Worm (Caenorhabditis elegans): Measurements from ENCODE around the gene T05A8.3.

DNA sequence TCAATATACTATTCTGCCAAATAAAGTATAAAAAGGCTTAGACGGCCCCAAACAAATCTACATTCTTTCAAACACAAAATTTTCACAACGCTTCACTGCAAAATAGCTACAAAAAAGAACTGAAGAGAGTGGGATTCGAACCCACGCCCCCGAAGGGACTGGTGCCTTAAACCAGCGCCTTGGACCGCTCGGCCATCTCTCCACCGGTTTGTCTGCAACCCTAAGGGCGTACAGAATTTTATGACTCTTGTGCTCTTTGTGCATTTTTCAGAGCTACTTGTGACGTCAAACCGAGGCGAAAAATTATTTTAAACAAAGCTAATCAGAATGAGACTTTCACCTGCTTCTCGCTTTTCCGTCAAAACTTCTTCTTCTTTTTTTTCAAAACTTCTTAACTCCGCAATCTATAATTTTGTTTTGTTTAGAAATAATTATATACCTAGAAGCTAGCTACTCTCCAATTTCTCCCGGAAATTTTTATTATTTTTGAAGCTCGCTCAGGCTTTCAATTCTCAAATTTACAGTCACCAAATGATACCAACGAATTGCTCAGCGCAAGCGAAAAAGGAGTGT lies 19.0 kb upstream of the T05A8.3 start, which contains the start of gene T05A8.8:
- no peak for TF ChIP-seq mab-5 (tag; optimal IDR thresholded peaks at IDR 0.05)
- TF ChIP-seq aly-2 (tag; optimal IDR thresholded peaks at IDR 0.05): no peak
- TF ChIP-seq nhr-237 (tag; optimal IDR thresholded peaks at IDR 0.05): no peak
- TF ChIP-seq ceh-82 (tag; optimal IDR thresholded peaks at IDR 0.05): no peak
- TF ChIP-seq gmeb-1 (tag; optimal IDR thresholded peaks at IDR 0.05): no peak
- TF ChIP-seq nhr-6 (tag; optimal IDR thresholded peaks at IDR 0.05): no peak
- no peak for TF ChIP-seq unc-39 (tag; optimal IDR thresholded peaks at IDR 0.05)
- TF ChIP-seq ztf-11 (tag; optimal IDR thresholded peaks at IDR 0.05): no peak
- no peak for TF ChIP-seq mdl-1 (tag; optimal IDR thresholded peaks at IDR 0.05)
- TF ChIP-seq unc-62 (GFP tag; optimal IDR thresholded peaks at IDR 0.05): no peak
- no peak for TF ChIP-seq lin-39 (tag; optimal IDR thresholded peaks at IDR 0.05)
